Worm (Caenorhabditis elegans) whole organism, young adult: ENCODE measurements around the gene K03H1.7.

Experiments used
- B0261.1 ChIP-seq: sonication (generic microtip); optimal IDR thresholded peaks from 2 replicates; lab custom pipeline; 2016; ENCODE audit warnings: mild to moderate bottlenecking, missing genetic modification characterization, moderate library complexity, missing compliant biosample characterization
- F37B4.10 ChIP-seq: fragments of 200-800 bp; sonication (Bioruptor generic); IDR thresholded peaks from 2 replicates; pipeline ENCODE4 v1.3.6; 2022; ENCODE audit warnings: missing genetic modification characterization, missing compliant biosample characterization
- F57C9.4 ChIP-seq: sonication (generic microtip); optimal IDR thresholded peaks from 2 replicates; lab custom pipeline; 2017; ENCODE audit warnings: mild to moderate bottlenecking, missing genetic modification characterization, missing compliant biosample characterization
- K12H6.12 ChIP-seq: fragments of 200-800 bp; sonication (Bioruptor generic); optimal IDR thresholded peaks from 2 replicates; lab custom pipeline; 2018; ENCODE audit warnings: mild to moderate bottlenecking, missing genetic modification characterization, missing compliant biosample characterization
- T26A5.8 ChIP-seq: sonication (generic microtip); optimal IDR thresholded peaks from 2 replicates; lab custom pipeline; 2016; ENCODE audit warnings: missing genetic modification characterization, missing compliant biosample characterization
- Y53F4B.3 ChIP-seq: fragments of 200-800 bp; sonication (Bioruptor generic); IDR thresholded peaks from 2 replicates; pipeline ENCODE4 v1.3.6; 2022; ENCODE audit warnings: missing genetic modification reagents, missing genetic modification characterization, missing compliant biosample characterization
- Y79H2A.3 ChIP-seq: fragments of 200-800 bp; sonication (Bioruptor generic); conservative IDR thresholded peaks from 2 replicates; pipeline ENCODE4 v1.3.6; 2022; ENCODE audit warnings: missing genetic modification reagents, missing genetic modification characterization, missing compliant biosample characterization
- aptf-3 ChIP-seq: fragments of 200-800 bp; sonication (Bioruptor generic); IDR thresholded peaks from 2 replicates; pipeline ENCODE4 v1.3.6; 2022; ENCODE audit warnings: missing genetic modification characterization, missing compliant biosample characterization
- attf-3 ChIP-seq: fragments of 200-800 bp; sonication (Bioruptor generic); conservative IDR thresholded peaks from 2 replicates; pipeline ENCODE4 v1.3.6; 2022; ENCODE audit warnings: missing genetic modification reagents, missing genetic modification characterization, missing compliant biosample characterization
- attf-5 ChIP-seq: fragments of 200-800 bp; sonication (Bioruptor generic); optimal IDR thresholded peaks from 2 replicates; lab custom pipeline; 2018; ENCODE audit warnings: mild to moderate bottlenecking, missing genetic modification characterization, missing compliant biosample characterization
- ceh-27 ChIP-seq: fragments of 200-800 bp; sonication (Bioruptor generic); optimal IDR thresholded peaks from 2 replicates; lab custom pipeline; 2018; ENCODE audit warnings: mild to moderate bottlenecking, missing genetic modification characterization, moderate library complexity, missing compliant biosample characterization
- ceh-58 ChIP-seq: fragments of 200-800 bp; sonication (Bioruptor generic); IDR thresholded peaks from 2 replicates; pipeline ENCODE4 v1.3.6; 2022; ENCODE audit warnings: missing genetic modification characterization, missing compliant biosample characterization
- die-1 ChIP-seq: sonication (generic microtip); optimal IDR thresholded peaks from 2 replicates; lab custom pipeline; 2016; ENCODE audit warnings: missing genotype, mild to moderate bottlenecking, missing genetic modification characterization, missing compliant biosample characterization
- dpl-1 ChIP-seq: fragments of 150-350 bp; optimal IDR thresholded peaks from 2 replicates; lab custom pipeline; 2014; ENCODE audit warnings: missing biosample characterization, missing genetic modification reagents, missing genetic modification characterization
- egrh-3 ChIP-seq: fragments of 200-800 bp; sonication (Bioruptor generic); IDR thresholded peaks from 2 replicates; pipeline ENCODE4 v1.3.6; 2022; ENCODE audit warnings: missing genetic modification reagents, missing genetic modification characterization, missing compliant biosample characterization
- him-1 ChIP-seq: sonication (generic microtip); optimal IDR thresholded peaks from 2 replicates; lab custom pipeline; 2016; ENCODE audit warnings: missing genotype, missing genetic modification reagents, missing genetic modification characterization, missing compliant biosample characterization
- hmg-1.2 ChIP-seq: fragments of 200-800 bp; sonication (Bioruptor generic); IDR thresholded peaks from 2 replicates; pipeline ENCODE4 v1.3.6; 2022; ENCODE audit warnings: missing genetic modification reagents, missing genetic modification characterization, missing compliant biosample characterization
- hsf-1 ChIP-seq: fragments of 200-800 bp; sonication (Bioruptor generic); IDR thresholded peaks from 2 replicates; pipeline ENCODE4 v1.3.6; 2022; ENCODE audit warnings: missing genetic modification reagents, missing genetic modification characterization, missing compliant biosample characterization
- lin-35 ChIP-seq, 3 experiments: fragments of 150-350 bp in 2 of 3; sonication (generic microtip) in 1 of 3; optimal IDR thresholded peaks; 2 replicates each; lab custom pipeline; 2014 to 2018; ENCODE audit warnings: missing biosample characterization in 3 of 3, missing genetic modification characterization in 3 of 3, missing genetic modification reagents in 3 of 3
- lir-1 ChIP-seq: fragments of 200-800 bp; sonication (Bioruptor generic); conservative IDR thresholded peaks from 2 replicates; pipeline ENCODE4 v1.3.6; 2022; ENCODE audit warnings: missing genetic modification reagents, missing genetic modification characterization, missing compliant biosample characterization
- lsy-27 ChIP-seq: sonication (generic microtip); optimal IDR thresholded peaks from 2 replicates; lab custom pipeline; 2017; ENCODE audit warnings: missing genetic modification characterization, mild to moderate bottlenecking, missing compliant biosample characterization, antibody characterized with exemption, missing genotype, borderline replicate concordance; ENCODE audit not compliant: insufficient read depth
- madf-6 ChIP-seq: fragments of 200-800 bp; sonication (Bioruptor generic); IDR thresholded peaks from 2 replicates; pipeline ENCODE4 v1.3.6; 2022; ENCODE audit warnings: missing genetic modification reagents, missing genetic modification characterization, missing compliant biosample characterization
- mes-4 ChIP-seq: sonication (generic microtip); optimal IDR thresholded peaks from 2 replicates; lab custom pipeline; 2016; ENCODE audit warnings: missing genotype, missing genetic modification characterization, missing compliant biosample characterization
- nfya-2 ChIP-seq: fragments of 200-800 bp; sonication (Bioruptor generic); IDR thresholded peaks from 2 replicates; pipeline ENCODE4 v1.3.6; 2022; ENCODE audit warnings: missing genetic modification reagents, missing genetic modification characterization, missing compliant biosample characterization
- nhr-80 ChIP-seq: sonication (generic microtip); optimal IDR thresholded peaks from 2 replicates; lab custom pipeline; 2016; ENCODE audit warnings: missing genetic modification characterization, missing compliant biosample characterization
- nhr-90 ChIP-seq: sonication (generic microtip); optimal IDR thresholded peaks from 2 replicates; lab custom pipeline; 2016; ENCODE audit warnings: missing genotype, mild to moderate bottlenecking, missing genetic modification characterization, missing compliant biosample characterization
- somi-1 ChIP-seq: fragments of 200-800 bp; sonication (Bioruptor generic); optimal IDR thresholded peaks from 2 replicates; lab custom pipeline; 2018; ENCODE audit warnings: mild to moderate bottlenecking, missing genetic modification characterization, missing compliant biosample characterization
- sptf-2 ChIP-seq: fragments of 200-800 bp; sonication (Bioruptor generic); optimal IDR thresholded peaks from 2 replicates; lab custom pipeline; 2018; ENCODE audit warnings: mild to moderate bottlenecking, missing genetic modification characterization, missing compliant biosample characterization
- tlf-1 ChIP-seq: fragments of 200-800 bp; sonication (Bioruptor generic); optimal IDR thresholded peaks from 2 replicates; lab custom pipeline; 2018; ENCODE audit warnings: mild to moderate bottlenecking, missing genetic modification characterization, missing compliant biosample characterization
- unc-130 ChIP-seq: sonication (generic microtip); optimal IDR thresholded peaks from 2 replicates; lab custom pipeline; 2016; ENCODE audit warnings: missing genetic modification reagents, missing genetic modification characterization, missing compliant biosample characterization
- xnd-1 ChIP-seq: sonication (generic microtip); optimal IDR thresholded peaks from 2 replicates; lab custom pipeline; 2016; ENCODE audit warnings: missing genotype, missing genetic modification reagents, missing genetic modification characterization, missing compliant biosample characterization
- zim-3 ChIP-seq: sonication (generic microtip); optimal IDR thresholded peaks from 2 replicates; lab custom pipeline; 2017; ENCODE audit warnings: mild to moderate bottlenecking, missing genetic modification characterization, moderate library complexity, missing compliant biosample characterization
- ztf-22 ChIP-seq: fragments of 200-800 bp; sonication (Bioruptor generic); optimal IDR thresholded peaks from 2 replicates; lab custom pipeline; 2018; ENCODE audit warnings: mild to moderate bottlenecking, missing genetic modification characterization, moderate library complexity, missing compliant biosample characterization
- ztf-26 ChIP-seq: sonication (generic microtip); optimal IDR thresholded peaks from 2 replicates; lab custom pipeline; 2017; ENCODE audit warnings: missing genetic modification characterization, missing compliant biosample characterization
- ztf-3 ChIP-seq: fragments of 200-800 bp; sonication (Bioruptor generic); optimal IDR thresholded peaks from 2 replicates; lab custom pipeline; 2018; ENCODE audit warnings: mild to moderate bottlenecking, missing genetic modification characterization, missing compliant biosample characterization

K03H1.7 gene

ce11 chrIII:9985542-9985941, 38.3 kb downstream of the K03H1.7 start:
- TF ChIP-seq F37B4.10 (GFP tag; lab: Robert Waterston, UW), result no peak
- no peak for TF ChIP-seq Y79H2A.3 (GFP tag; lab: Robert Waterston, UW)

- TF ChIP-seq lin-35 (GFP tag; optimal IDR thresholded peaks at IDR 0.05; lab: Kevin White, UChicago) (no peak), F57C9.4 (tag; lab: Kevin White, UChicago) (no peak), ztf-3 (GFP tag; lab: Kevin White, UChicago) (no peak), K12H6.12 (tag; lab: Kevin White, UChicago) (no peak), sptf-2 (GFP tag; lab: Kevin White, UChicago) (no peak), die-1 (tag; lab: Kevin White, UChicago) (no peak), lsy-27 (no peak), somi-1 (GFP tag; lab: Kevin White, UChicago) (no peak), nfya-2 (no peak), aptf-3 (GFP tag; lab: Robert Waterston, UW) (no peak), ztf-22 (GFP tag; lab: Kevin White, UChicago) (no peak), hsf-1 (GFP tag; lab: Robert Waterston, UW) (no peak), attf-5 (GFP tag; lab: Kevin White, UChicago) (no peak), tlf-1 (GFP tag; lab: Kevin White, UChicago) (no peak), nhr-90 (tag; lab: Kevin White, UChicago) (no peak), hmg-1.2 (no peak), mes-4 (tag; lab: Kevin White, UChicago) (no peak)
Observed at ce11 chrIII:9986827-9987429, 39.7 kb downstream of the K03H1.7 start, which contains the start of gene C05B5.12. Gene C05B5.12 (plus strand): TSS chrIII:9987379.

ce11 chrIII:9988352-9988751, 41.1 kb downstream of the K03H1.7 start, which contains the start of gene C05B5.1:
Gene C05B5.1 (minus strand): TSS chrIII:9988452.
- TF ChIP-seq attf-3 (GFP tag; lab: Robert Waterston, UW) (no peak), lir-1 (GFP tag; lab: Robert Waterston, UW) (no peak)

- TF ChIP-seq him-1 (tag; lab: Kevin White, UChicago) (no peak), xnd-1 (tag; lab: Kevin White, UChicago) (no peak)
Observed at ce11 chrIII:9991324-9991723, 44.1 kb downstream of the K03H1.7 start.

- TF ChIP-seq B0261.1 (tag; lab: Kevin White, UChicago) (no peak), ceh-27 (GFP tag; lab: Kevin White, UChicago) (no peak), unc-130 (no peak), Y79H2A.3 (GFP tag; lab: Robert Waterston, UW) (no peak), madf-6 (no peak), T26A5.8 (tag; lab: Kevin White, UChicago) (no peak), xnd-1 (tag; lab: Kevin White, UChicago) (no peak), ztf-22 (GFP tag; lab: Kevin White, UChicago) (no peak), ztf-26 (tag; lab: Kevin White, UChicago) (no peak), ceh-58 (GFP tag; lab: Robert Waterston, UW) (no peak), zim-3 (no peak), dpl-1 (no peak), nhr-80 (tag; lab: Kevin White, UChicago) (no peak), mes-4 (tag; lab: Kevin White, UChicago) (no peak), Y53F4B.3 (GFP tag; lab: Robert Waterston, UW) (no peak), egrh-3 (GFP tag; lab: Robert Waterston, UW) (no peak)
- TF ChIP-seq, all 124 proteins: peak for 0
Observed at ce11 chrIII:9993535-9993934, 46.3 kb downstream of the K03H1.7 start, which contains the start of gene C05B5.4. Gene C05B5.4 (plus strand): TSS chrIII:9993885.
